Fruit fly (Drosophila melanogaster): ENCODE results near the gene CG17959.

DNA sequence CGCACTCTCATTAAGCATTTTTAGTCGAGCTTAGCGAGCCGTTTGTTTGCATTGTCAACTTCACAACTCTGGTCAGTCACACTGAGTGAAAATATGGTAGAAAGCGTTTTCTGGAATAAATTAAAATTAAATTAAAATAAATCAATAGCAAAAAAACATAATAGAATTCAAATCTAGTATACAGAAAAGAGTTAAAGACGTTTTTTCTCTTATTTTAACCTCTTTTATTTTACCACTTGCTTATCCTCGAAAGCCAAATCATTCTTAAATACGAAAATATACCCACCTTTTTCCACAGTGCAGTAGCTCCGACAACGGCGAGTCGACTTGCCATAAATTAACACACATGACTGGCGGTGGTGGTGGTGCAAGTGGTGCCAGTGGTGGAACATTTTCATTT lies 4.7 kb downstream of the CG17959 start:
- TF ChIP-seq EcR (GFP tag; optimal IDR thresholded peaks at IDR 0.05) (no peak), psq (optimal IDR thresholded peaks at IDR 0.05) (no peak), CG8478 (optimal IDR thresholded peaks at IDR 0.05) (no peak), usp (GFP tag; optimal IDR thresholded peaks at IDR 0.05) (no peak), pan (optimal IDR thresholded peaks at IDR 0.05) (no peak), Dll (optimal IDR thresholded peaks at IDR 0.05) (no peak)
